Worm (Caenorhabditis elegans) whole organism, late embryonic: ENCODE data around the gene sto-6.

ENCODE experiments used
- C38D4.7 ChIP-seq: fragments of 200-800 bp; sonication (Bioruptor generic); optimal IDR thresholded peaks from 2 replicates; lab custom pipeline; 2018; ENCODE audit warnings: mild to moderate bottlenecking, missing genetic modification characterization, moderate library complexity, missing compliant biosample characterization
- K02D7.2 ChIP-seq: sonication (generic microtip); optimal IDR thresholded peaks from 2 replicates; lab custom pipeline; 2017; ENCODE audit warnings: mild to moderate bottlenecking, missing genetic modification characterization, missing compliant biosample characterization
- ceh-6 ChIP-seq: fragments of 200-800 bp; sonication (Bioruptor generic); optimal IDR thresholded peaks from 2 replicates; lab custom pipeline; 2018; ENCODE audit warnings: mild to moderate bottlenecking, missing genetic modification characterization, missing compliant biosample characterization
- rnt-1 ChIP-seq: sonication (generic microtip); optimal IDR thresholded peaks from 2 replicates; lab custom pipeline; 2016; ENCODE audit warnings: missing genetic modification characterization, missing compliant biosample characterization
- sox-2 ChIP-seq: fragments of 200-800 bp; sonication (Bioruptor generic); IDR thresholded peaks from 2 replicates; pipeline ENCODE4 v1.3.6; 2022; ENCODE audit warnings: missing genetic modification reagents, missing genetic modification characterization, missing compliant biosample characterization
- unc-86 ChIP-seq: sonication (generic microtip); optimal IDR thresholded peaks from 2 replicates; lab custom pipeline; 2016; ENCODE audit warnings: missing genetic modification characterization, missing compliant biosample characterization

- TF ChIP-seq C38D4.7 (GFP tag; lab: Kevin White, UChicago), result no peak
- TF ChIP-seq sox-2 (GFP tag; lab: Robert Waterston, UW), result no peak
- TF ChIP-seq unc-86 (tag; lab: Kevin White, UChicago), result no peak
- TF ChIP-seq ceh-6 (GFP tag; lab: Kevin White, UChicago), result no peak
- TF ChIP-seq rnt-1 (tag; lab: Kevin White, UChicago), result no peak
- TF ChIP-seq K02D7.2 (tag; lab: Kevin White, UChicago), result no peak
Observed at ce11 chrX:11673063-11673759, 41.0 kb downstream of the sto-6 start.
